Worm (Caenorhabditis elegans) whole organism, L4/young adult: ENCODE results near the gene C37E2.2.

ENCODE experiments used
- W03F9.2 ChIP-seq: fragments of 150-350 bp; optimal IDR thresholded peaks from 2 replicates; lab custom pipeline; 2014; ENCODE audit warnings: missing biosample characterization, missing genetic modification characterization
- dao-5 ChIP-seq: sonication (generic microtip); optimal IDR thresholded peaks from 2 replicates; lab custom pipeline; 2016; ENCODE audit warnings: missing genotype, missing genetic modification characterization, moderate library complexity, missing compliant biosample characterization
- him-1 ChIP-seq: sonication (generic microtip); optimal IDR thresholded peaks from 2 replicates; lab custom pipeline; 2016; ENCODE audit warnings: missing genotype, missing genetic modification reagents, missing genetic modification characterization, missing compliant biosample characterization

- no peak for TF ChIP-seq him-1 (tag; lab: Kevin White, UChicago)
- TF ChIP-seq dao-5 (tag; lab: Kevin White, UChicago) = no peak
- peak; percentile 46 for TF ChIP-seq W03F9.2 (tag; lab: Kevin White, UChicago)
Observed at ce11 chrX:14173850-14174249, 2.0 kb upstream of the C37E2.2 start, which contains the start of gene idhb-1.
